Fruit fly (Drosophila melanogaster): ENCODE data around the gene Pi4KIIIalpha.
A peak's percentile ranks its signal among the peaks of the same experiment; 100 is the strongest.

Gene Pi4KIIIalpha

dm6 chrX:2581793-2582503, 42.7 kb upstream of the Pi4KIIIalpha start (continued):
- TF ChIP-seq ab (GFP tag; optimal IDR thresholded peaks at IDR 0.05): peak; percentile 56
- TF ChIP-seq az2 (GFP tag; optimal IDR thresholded peaks at IDR 0.05): peak; percentile 58
- peak; percentile 64 for TF ChIP-seq CG1792 (GFP tag; optimal IDR thresholded peaks at IDR 0.05)
- no peak for TF ChIP-seq ftz-f1 (GFP tag; optimal IDR thresholded peaks at IDR 0.05)
- TF ChIP-seq CG7271 (tag; optimal IDR thresholded peaks at IDR 0.05): no peak
- peak; percentile 11 for TF ChIP-seq CG15073 (GFP tag; optimal IDR thresholded peaks at IDR 0.05)
- TF ChIP-seq CG6765 (GFP tag; optimal IDR thresholded peaks at IDR 0.05): peak; percentile 76
- no peak for TF ChIP-seq ash1 (GFP tag; optimal IDR thresholded peaks at IDR 0.05)
- TF ChIP-seq Sry-β (GFP tag; optimal IDR thresholded peaks at IDR 0.05): no peak
- TF ChIP-seq gcm (GFP tag; optimal IDR thresholded peaks at IDR 0.05): no peak
- peak; percentile 88 for TF ChIP-seq CG32532 (GFP tag; IDR thresholded peaks at IDR 0.05)
- TF ChIP-seq CG10543 (GFP tag; optimal IDR thresholded peaks at IDR 0.05): peak; percentile 51
- TF ChIP-seq Gug (GFP tag; IDR thresholded peaks at IDR 0.05): peak; percentile 83
- TF ChIP-seq CG2712 (tag; optimal IDR thresholded peaks at IDR 0.05): peak; percentile 54
- peak; percentile 22 for TF ChIP-seq odd (GFP tag; optimal IDR thresholded peaks at IDR 0.05)
- no peak for TF ChIP-seq tna (GFP tag; IDR thresholded peaks at IDR 0.05; ENCODE audit: partially characterized antibody)
- TF ChIP-seq CG17359 (tag; optimal IDR thresholded peaks at IDR 0.05): peak; percentile 74
- no peak for TF ChIP-seq crol (GFP tag; IDR thresholded peaks at IDR 0.05)
- no peak for TF ChIP-seq CG3407 (GFP tag; optimal IDR thresholded peaks at IDR 0.05)
- TF ChIP-seq CG7372 (GFP tag; IDR thresholded peaks at IDR 0.05): peak; percentile 61; the same call in 1 of the 2 replicates
- TF ChIP-seq CG10267 (tag; optimal IDR thresholded peaks at IDR 0.05): peak; percentile 52
- peak; percentile 58 for TF ChIP-seq D19B (GFP tag; optimal IDR thresholded peaks at IDR 0.05)
- TF ChIP-seq CG12659 (GFP tag; optimal IDR thresholded peaks at IDR 0.05): peak; percentile 66
- TF ChIP-seq CG14014 (GFP tag; IDR thresholded peaks at IDR 0.05): peak; percentile 90
- no peak for TF ChIP-seq lov (optimal IDR thresholded peaks at IDR 0.05)
- TF ChIP-seq lov (GFP tag; IDR thresholded peaks at IDR 0.05): no peak
- no peak for TF ChIP-seq CG10431 (GFP tag; optimal IDR thresholded peaks at IDR 0.05)
- no peak for TF ChIP-seq lola (GFP tag; optimal IDR thresholded peaks at IDR 0.05)
- TF ChIP-seq tap (tag; optimal IDR thresholded peaks at IDR 0.05): peak; percentile 39
- TF ChIP-seq CG3726 (GFP tag; IDR thresholded peaks at IDR 0.05): peak; percentile 63; the same call in 1 of the 3 replicates
- TF ChIP-seq CG1529 (GFP tag; optimal IDR thresholded peaks at IDR 0.05): no peak
- TF ChIP-seq CG9932 (GFP tag; IDR thresholded peaks at IDR 0.05): peak; percentile 81
- TF ChIP-seq run (tag; optimal IDR thresholded peaks at IDR 0.05): no peak
- TF ChIP-seq CG4282 (GFP tag; optimal IDR thresholded peaks at IDR 0.05): no peak
- peak; percentile 62 for TF ChIP-seq CG4424 (GFP tag; optimal IDR thresholded peaks at IDR 0.05)
- no peak for TF ChIP-seq CG4707 (GFP tag; optimal IDR thresholded peaks at IDR 0.05)
- TF ChIP-seq fd96Cb (tag; optimal IDR thresholded peaks at IDR 0.05): peak; percentile 57
- TF ChIP-seq dan (GFP tag; IDR thresholded peaks at IDR 0.05): no peak
- TF ChIP-seq CG12219 (GFP tag; optimal IDR thresholded peaks at IDR 0.05): peak; percentile 59
- peak; percentile 66 for TF ChIP-seq CG12155 (GFP tag; optimal IDR thresholded peaks at IDR 0.05)
- peak; percentile 86 for TF ChIP-seq lilli (GFP tag; optimal IDR thresholded peaks at IDR 0.05)
- no peak for TF ChIP-seq CG15479 (GFP tag; optimal IDR thresholded peaks at IDR 0.05)
- TF ChIP-seq CkIIα-i1 (GFP tag; IDR thresholded peaks at IDR 0.05): 0 out of 2 replicates have a peak, but pooled peaks have one; percentile 32
- peak; percentile 72 for TF ChIP-seq CG15269 (tag; optimal IDR thresholded peaks at IDR 0.05)
- TF ChIP-seq Hmr (GFP tag; optimal IDR thresholded peaks at IDR 0.05): peak; percentile 93
- peak; percentile 80 for TF ChIP-seq seq (GFP tag; IDR thresholded peaks at IDR 0.05)
- peak; percentile 75 for TF ChIP-seq tin (GFP tag; optimal IDR thresholded peaks at IDR 0.05)
- TF ChIP-seq Rfx (GFP tag; IDR thresholded peaks at IDR 0.05): peak; percentile 87
- peak; percentile 80 for TF ChIP-seq ranshi (GFP tag; IDR thresholded peaks at IDR 0.05)
- no peak for TF ChIP-seq Bgb (GFP tag; IDR thresholded peaks at IDR 0.05; ENCODE audit: partially characterized antibody)
